Fruit fly (Drosophila melanogaster) whole organism, embryonic: ENCODE results near the gene CG12116.

ENCODE experiments used
- Antp ChIP-seq: fragments of 200-800 bp; sonication (Bioruptor generic); optimal IDR thresholded peaks from 3 replicates; lab custom pipeline; 2016; ENCODE audit warnings: missing biosample characterization, missing genetic modification characterization
- C15 ChIP-seq: fragments of 200-800 bp; sonication (Bioruptor generic); IDR thresholded peaks from 3 replicates; pipeline ENCODE4 v1.3.6; 2022; ENCODE audit warnings: missing biosample characterization, missing genetic modification characterization
- CG10274 ChIP-seq: fragments of 200-800 bp; sonication (Bioruptor generic); optimal IDR thresholded peaks from 3 replicates; lab custom pipeline; 2017; ENCODE audit warnings: missing biosample characterization, mild to moderate bottlenecking, missing genetic modification characterization
- CG10431 ChIP-seq: fragments of 200-800 bp; sonication (Bioruptor generic); optimal IDR thresholded peaks from 3 replicates; lab custom pipeline; 2018; ENCODE audit warnings: missing biosample characterization, mild to moderate bottlenecking, missing genetic modification characterization
- CG10462 ChIP-seq: fragments of 200-800 bp; sonication (Bioruptor generic); optimal IDR thresholded peaks from 2 replicates; lab custom pipeline; 2016; ENCODE audit warnings: missing biosample characterization, missing genetic modification characterization
- CG10959 ChIP-seq: fragments of 200-800 bp; sonication (Bioruptor generic); IDR thresholded peaks from 2 replicates; pipeline ENCODE4 v1.3.6; 2022; ENCODE audit warnings: missing biosample characterization, missing genetic modification characterization
- CG11398 ChIP-seq: fragments of 200-800 bp; sonication (Bioruptor generic); optimal IDR thresholded peaks from 2 replicates; lab custom pipeline; 2016; ENCODE audit warnings: missing biosample characterization, missing genetic modification characterization
- CG12236 ChIP-seq: fragments of 200-800 bp; sonication (Bioruptor generic); optimal IDR thresholded peaks from 2 replicates; lab custom pipeline; 2016; ENCODE audit warnings: missing biosample characterization, missing genetic modification characterization
- CG16779 ChIP-seq: fragments of 200-800 bp; sonication (Bioruptor generic); IDR thresholded peaks from 2 replicates; pipeline ENCODE4 v1.3.6; 2022; ENCODE audit warnings: missing biosample characterization, missing genetic modification characterization
- CG17568 ChIP-seq: fragments of 200-800 bp; sonication (Bioruptor generic); optimal IDR thresholded peaks from 2 replicates; lab custom pipeline; 2018; ENCODE audit warnings: missing biosample characterization, mild to moderate bottlenecking, missing genetic modification characterization, moderate library complexity
- CG32767 ChIP-seq: fragments of 200-800 bp; sonication (Bioruptor generic); IDR thresholded peaks from 2 replicates; pipeline ENCODE4 v1.3.6; 2022; ENCODE audit warnings: missing biosample characterization, missing genetic modification characterization
- CG34422 ChIP-seq: fragments of 200-800 bp; sonication (Bioruptor generic); IDR thresholded peaks from 3 replicates; pipeline ENCODE4 v1.3.6; 2022; ENCODE audit warnings: missing biosample characterization, missing genetic modification characterization
- CG6683 ChIP-seq: fragments of 200-800 bp; sonication (Bioruptor generic); optimal IDR thresholded peaks from 2 replicates; lab custom pipeline; 2017; ENCODE audit warnings: missing biosample characterization, mild to moderate bottlenecking, missing genetic modification characterization, missing genetic modification reagents
- CG8944 ChIP-seq: fragments of 200-800 bp; sonication (Bioruptor generic); optimal IDR thresholded peaks from 3 replicates; lab custom pipeline; 2016; ENCODE audit warnings: missing biosample characterization, missing genetic modification characterization
- CG9609 ChIP-seq: fragments of 200-800 bp; sonication (Bioruptor generic); optimal IDR thresholded peaks from 3 replicates; lab custom pipeline; 2016; ENCODE audit warnings: missing biosample characterization, missing genetic modification characterization
- Camta ChIP-seq: fragments of 200-800 bp; sonication (Bioruptor generic); optimal IDR thresholded peaks from 2 replicates; lab custom pipeline; 2016; ENCODE audit warnings: missing biosample characterization, missing genetic modification characterization
- CrebB ChIP-seq: fragments of 200-800 bp; sonication (Bioruptor generic); optimal IDR thresholded peaks from 3 replicates; lab custom pipeline; 2018; ENCODE audit warnings: missing biosample characterization, mild to moderate bottlenecking, missing genetic modification characterization
- E2f2 ChIP-seq: fragments of 200-800 bp; sonication (Bioruptor generic); IDR thresholded peaks from 2 replicates; pipeline ENCODE4 v1.3.6; 2022; ENCODE audit warnings: missing biosample characterization, missing genetic modification characterization
- Ets97D ChIP-seq: fragments of 200-800 bp; sonication (Bioruptor generic); optimal IDR thresholded peaks from 3 replicates; lab custom pipeline; 2016; ENCODE audit warnings: missing biosample characterization, missing genetic modification characterization
- Hey ChIP-seq: fragments of 200-800 bp; sonication (Bioruptor generic); optimal IDR thresholded peaks from 3 replicates; lab custom pipeline; 2018; ENCODE audit warnings: missing biosample characterization, mild to moderate bottlenecking, missing genetic modification characterization
- Hr3 ChIP-seq: fragments of 200-800 bp; sonication (Bioruptor generic); optimal IDR thresholded peaks from 3 replicates; lab custom pipeline; 2016; ENCODE audit warnings: missing biosample characterization, missing genetic modification characterization
- Lim3 ChIP-seq: fragments of 200-800 bp; sonication (Bioruptor generic); IDR thresholded peaks from 2 replicates; pipeline ENCODE4 v1.3.6; 2022; ENCODE audit warnings: missing biosample characterization, missing genetic modification characterization
- Meics ChIP-seq: fragments of 200-800 bp; sonication (Bioruptor generic); optimal IDR thresholded peaks from 2 replicates; lab custom pipeline; 2017; ENCODE audit warnings: missing biosample characterization, mild to moderate bottlenecking, missing genetic modification characterization
- Mrtf ChIP-seq: fragments of 200-800 bp; sonication (Bioruptor generic); IDR thresholded peaks from 3 replicates; pipeline ENCODE4 v1.3.6; 2022; ENCODE audit warnings: missing biosample characterization, missing genetic modification characterization
- NfI ChIP-seq: fragments of 200-800 bp; sonication (Bioruptor generic); optimal IDR thresholded peaks from 3 replicates; lab custom pipeline; 2018; ENCODE audit warnings: missing biosample characterization, mild to moderate bottlenecking, missing genetic modification characterization, moderate library complexity
- Poxn ChIP-seq: fragments of 200-800 bp; sonication (Bioruptor generic); IDR thresholded peaks from 2 replicates; pipeline ENCODE4 v1.3.6; 2022; ENCODE audit warnings: missing biosample characterization, missing genetic modification characterization
- Sry-β ChIP-seq: fragments of 200-800 bp; sonication (Bioruptor generic); optimal IDR thresholded peaks from 2 replicates; lab custom pipeline; 2018; ENCODE audit warnings: missing biosample characterization, mild to moderate bottlenecking, missing genetic modification characterization, moderate library complexity
- Ssrp ChIP-seq: fragments of 200-800 bp; sonication (Bioruptor generic); optimal IDR thresholded peaks from 2 replicates; lab custom pipeline; 2018; ENCODE audit warnings: missing biosample characterization, mild to moderate bottlenecking, missing genetic modification characterization, moderate library complexity
- TFAM ChIP-seq: fragments of 200-800 bp; sonication (Bioruptor generic); optimal IDR thresholded peaks from 2 replicates; lab custom pipeline; 2017; ENCODE audit warnings: missing biosample characterization, missing genetic modification characterization, inconsistent platforms
- ato ChIP-seq: fragments of 200-800 bp; sonication (Bioruptor generic); IDR thresholded peaks from 2 replicates; pipeline ENCODE4 v1.3.6; 2022; ENCODE audit warnings: missing biosample characterization, missing genetic modification characterization; ENCODE audit not compliant: partially characterized antibody
- cg ChIP-seq: fragments of 200-800 bp; sonication (Bioruptor generic); optimal IDR thresholded peaks from 3 replicates; lab custom pipeline; 2019; ENCODE audit warnings: missing biosample characterization, mild to moderate bottlenecking, missing genetic modification characterization, moderate library complexity
- ftz-f1 ChIP-seq: fragments of 200-800 bp; sonication (Bioruptor generic); optimal IDR thresholded peaks from 2 replicates; lab custom pipeline; 2016; ENCODE audit warnings: missing biosample characterization, missing genetic modification characterization
- grn ChIP-seq: fragments of 200-800 bp; sonication (Bioruptor generic); optimal IDR thresholded peaks from 3 replicates; lab custom pipeline; 2017; ENCODE audit warnings: missing biosample characterization, missing genetic modification characterization
- lov ChIP-seq, 2 experiments: fragments of 200-800 bp in 1 of 2; fragments of >200 bp in 1 of 2; sonication (Bioruptor generic) in 1 of 2; IDR thresholded peaks in 1 of 2; optimal IDR thresholded peaks in 1 of 2; 2 replicates in 1 of 2; 3 replicates in 1 of 2; pipeline versions ENCODE4 v1.3.6 to Lab custom; 2017 to 2022; ENCODE audit warnings: missing biosample characterization in 1 of 2, missing genetic modification characterization in 1 of 2
- mirr ChIP-seq: fragments of 200-800 bp; sonication (Bioruptor generic); optimal IDR thresholded peaks from 3 replicates; lab custom pipeline; 2018; ENCODE audit warnings: missing biosample characterization, mild to moderate bottlenecking, missing genetic modification characterization
- phol ChIP-seq: fragments of 200-800 bp; sonication (Bioruptor generic); optimal IDR thresholded peaks from 3 replicates; lab custom pipeline; 2018; ENCODE audit warnings: missing biosample characterization, mild to moderate bottlenecking, missing genetic modification characterization, moderate library complexity
- schlank ChIP-seq: fragments of 200-800 bp; sonication (Bioruptor generic); optimal IDR thresholded peaks from 2 replicates; lab custom pipeline; 2018; ENCODE audit warnings: missing biosample characterization, mild to moderate bottlenecking, missing genetic modification characterization
- sens-2 ChIP-seq: fragments of 200-800 bp; sonication (Bioruptor generic); IDR thresholded peaks from 2 replicates; pipeline ENCODE4 v1.3.6; 2022; ENCODE audit warnings: missing biosample characterization, missing genetic modification characterization
- sima ChIP-seq: fragments of 200-800 bp; sonication (Bioruptor generic); optimal IDR thresholded peaks from 2 replicates; lab custom pipeline; 2016; ENCODE audit warnings: missing biosample characterization, missing genetic modification characterization
- slou ChIP-seq: fragments of 200-800 bp; sonication (Bioruptor generic); optimal IDR thresholded peaks from 3 replicates; lab custom pipeline; 2016; ENCODE audit warnings: missing biosample characterization, missing genetic modification characterization
- slp2 ChIP-seq: fragments of 200-800 bp; sonication (Bioruptor generic); optimal IDR thresholded peaks from 2 replicates; lab custom pipeline; 2016; ENCODE audit warnings: missing biosample characterization, missing genetic modification characterization
- stwl ChIP-seq: fragments of 200-800 bp; sonication (Bioruptor generic); optimal IDR thresholded peaks from 3 replicates; lab custom pipeline; 2018; ENCODE audit warnings: missing biosample characterization, mild to moderate bottlenecking, missing genetic modification characterization, moderate library complexity
- sug ChIP-seq: fragments of 200-800 bp; optimal IDR thresholded peaks from 2 replicates; lab custom pipeline; 2019; ENCODE audit warnings: missing biosample characterization, mild to moderate bottlenecking, missing genetic modification characterization, moderate library complexity
- toy ChIP-seq: fragments of 200-800 bp; sonication (Bioruptor generic); IDR thresholded peaks from 2 replicates; pipeline ENCODE4 v1.3.6; 2022; ENCODE audit warnings: missing biosample characterization, missing genetic modification characterization

CG12116 gene

dm6 chrX:8464378-8465036 is 4.3 kb downstream of the CG12116 start, which contains the start of gene Sptr (continued):
- TF ChIP-seq Mrtf (GFP tag; lab: Robert Waterston, UW) (peak; percentile 89), CG12236 (GFP tag; lab: Kevin White, UChicago) (no peak), Camta (GFP tag; lab: Kevin White, UChicago) (peak; percentile 58), toy (peak; percentile 73), mirr (GFP tag; lab: Kevin White, UChicago) (peak; percentile 63), Meics (GFP tag; lab: Kevin White, UChicago) (peak; percentile 94), Sry-β (GFP tag; lab: Kevin White, UChicago) (no peak), slp2 (GFP tag; lab: Kevin White, UChicago) (peak; percentile 38), CG34422 (GFP tag; lab: Robert Waterston, UW) (peak; percentile 88), TFAM (GFP tag; lab: Kevin White, UChicago) (no peak), grn (GFP tag; lab: Kevin White, UChicago) (peak; percentile 36), stwl (tag; lab: Kevin White, UChicago) (no peak), CG10274 (GFP tag; lab: Kevin White, UChicago) (peak; percentile 65), ato (GFP tag; lab: Robert Waterston, UW) (no peak), cg (GFP tag; lab: Kevin White, UChicago) (no peak), Lim3 (peak; percentile 42; the same call in 1 of the 2 replicates), CrebB (tag; lab: Kevin White, UChicago) (peak; percentile 88), NfI (GFP tag; lab: Kevin White, UChicago) (peak; percentile 84), CG8944 (GFP tag; lab: Kevin White, UChicago) (peak; percentile 45), CG16779 (peak; percentile 74), E2f2 (GFP tag; lab: Robert Waterston, UW) (peak; percentile 77), Hr3 (peak; percentile 77), CG11398 (GFP tag; lab: Kevin White, UChicago) (peak; percentile 46), C15 (GFP tag; lab: Robert Waterston, UW) (peak; percentile 79; the same call in 2 of the 3 replicates), Poxn (GFP tag; lab: Robert Waterston, UW) (peak; percentile 66; the same call in 1 of the 2 replicates), slou (peak; percentile 68), CG10959 (GFP tag; lab: Robert Waterston, UW) (peak; percentile 31; the same call in 1 of the 2 replicates), phol (tag; lab: Kevin White, UChicago) (peak; percentile 76), schlank (peak; percentile 76), Hey (tag; lab: Kevin White, UChicago) (peak; percentile 14), CG10462 (peak; percentile 58), Ets97D (GFP tag; lab: Kevin White, UChicago) (peak; percentile 21), CG9609 (GFP tag; lab: Kevin White, UChicago) (peak; percentile 47), Antp (peak; percentile 64), CG17568 (GFP tag; lab: Kevin White, UChicago) (peak; percentile 83), sens-2 (GFP tag; lab: Robert Waterston, UW) (0 out of 2 replicates have a peak, but pooled peaks have one; percentile 15), Ssrp (tag; lab: Kevin White, UChicago) (peak; percentile 70), ftz-f1 (GFP tag; lab: Kevin White, UChicago) (peak; percentile 54), CG6683 (GFP tag; lab: Kevin White, UChicago) (peak; percentile 79), sug (tag; lab: Kevin White, UChicago) (peak; percentile 87), CG32767 (GFP tag; lab: Robert Waterston, UW) (peak; percentile 73), lov (optimal IDR thresholded peaks at IDR 0.05; lab: Kevin White, UChicago) (no peak), lov (GFP tag; IDR thresholded peaks at IDR 0.05; lab: Robert Waterston, UW) (0 out of 3 replicates have a peak, but pooled peaks have one; percentile 26), CG10431 (no peak), sima (GFP tag; lab: Kevin White, UChicago) (peak; percentile 16)
- TF ChIP-seq, all 482 proteins: peak for 385
